Worm (Caenorhabditis elegans) whole organism, L4 larva: ENCODE results near the gene F17C11.2.

Source experiments
- R02D3.7 ChIP-seq: fragments of 150-350 bp; sonication (generic microtip); optimal IDR thresholded peaks from 3 replicates; lab custom pipeline; 2014; ENCODE audit warnings: missing biosample characterization, missing genetic modification characterization
- T20F7.1 ChIP-seq: fragments of 200-800 bp; sonication (Bioruptor generic); optimal IDR thresholded peaks from 2 replicates; lab custom pipeline; 2018; ENCODE audit warnings: mild to moderate bottlenecking, missing genetic modification characterization, missing compliant biosample characterization
- ZK546.5 ChIP-seq, 2 experiments: sonication (generic microtip); optimal IDR thresholded peaks; 2 replicates each; lab custom pipeline; 2017; ENCODE audit warnings: missing biosample characterization in 2 of 2, missing genetic modification characterization in 2 of 2
- egl-27 ChIP-seq: sonication (generic microtip); optimal IDR thresholded peaks from 3 replicates; lab custom pipeline; 2017; ENCODE audit warnings: missing biosample characterization, missing genetic modification reagents, missing genetic modification characterization
- lin-13 ChIP-seq: fragments of 150-350 bp; optimal IDR thresholded peaks from 2 replicates; lab custom pipeline; 2014; ENCODE audit warnings: missing biosample characterization, missing genetic modification reagents, missing genetic modification characterization
- madf-5 ChIP-seq, 2 experiments: fragments of 200-800 bp; sonication (Bioruptor generic); IDR thresholded peaks; 2 replicates each; pipeline ENCODE4 v1.3.6; 2022; ENCODE audit warnings: missing compliant biosample characterization in 2 of 2, missing genetic modification characterization in 2 of 2
- nhr-11 ChIP-seq: fragments of 150-350 bp; optimal IDR thresholded peaks from 2 replicates; lab custom pipeline; 2014; ENCODE audit warnings: missing biosample characterization, missing genetic modification characterization
- nhr-237 ChIP-seq: sonication (generic microtip); optimal IDR thresholded peaks from 2 replicates; lab custom pipeline; 2017; ENCODE audit warnings: missing biosample characterization, missing genetic modification characterization
- nhr-76 ChIP-seq: fragments of 150-350 bp; optimal IDR thresholded peaks from 2 replicates; lab custom pipeline; 2014; ENCODE audit warnings: missing biosample characterization, missing genetic modification characterization
- rbr-2 ChIP-seq: sonication (generic microtip); optimal IDR thresholded peaks from 2 replicates; lab custom pipeline; 2016; ENCODE audit warnings: missing genotype, missing genetic modification characterization, missing compliant biosample characterization
- unc-130 ChIP-seq: sonication (generic microtip); optimal IDR thresholded peaks from 2 replicates; lab custom pipeline; 2016; ENCODE audit warnings: missing genetic modification reagents, missing genetic modification characterization, missing compliant biosample characterization
- unc-39 ChIP-seq: sonication (generic microtip); optimal IDR thresholded peaks from 2 replicates; lab custom pipeline; 2017; ENCODE audit warnings: missing biosample characterization, missing genetic modification characterization
- unc-62 ChIP-seq, 3 experiments: fragments of 150-350 bp in 1 of 3; sonication (generic microtip); optimal IDR thresholded peaks in 2 of 3; peaks in 1 of 3; 1 replicate in 1 of 3; 2 replicates in 2 of 3; lab custom pipeline; 2014 to 2017; ENCODE audit warnings: missing biosample characterization in 3 of 3, missing genetic modification characterization in 3 of 3, missing genetic modification reagents in 3 of 3, missing genotype in 1 of 3
- ztf-7 ChIP-seq: fragments of 150-350 bp; optimal IDR thresholded peaks from 2 replicates; lab custom pipeline; 2014; ENCODE audit warnings: missing biosample characterization, missing genetic modification characterization

- no peak for TF ChIP-seq nhr-237 (tag; lab: Kevin White, UChicago)
- TF ChIP-seq madf-5 (GFP tag; IDR thresholded peaks at IDR 0.05; lab: Robert Waterston, UW), result no peak
- no peak for TF ChIP-seq ZK546.5 (tag; optimal IDR thresholded peaks at IDR 0.05; lab: Kevin White, UChicago)
- no peak for TF ChIP-seq egl-27 (tag; lab: Kevin White, UChicago)
- TF ChIP-seq ztf-7 (tag; lab: Kevin White, UChicago), result no peak
- TF ChIP-seq nhr-76 (tag; lab: Kevin White, UChicago), result no peak
- no peak for TF ChIP-seq unc-39 (tag; lab: Kevin White, UChicago)
- TF ChIP-seq T20F7.1, result no peak
- no peak for TF ChIP-seq lin-13 (GFP tag; lab: Kevin White, UChicago)
- no peak for TF ChIP-seq R02D3.7 (tag; lab: Kevin White, UChicago)
- no peak for TF ChIP-seq rbr-2 (tag; lab: Kevin White, UChicago)
- TF ChIP-seq unc-62 (GFP tag; optimal IDR thresholded peaks at IDR 0.05 in 1 of 2; lab: Kevin White, UChicago), result no peak
- TF ChIP-seq unc-62 (tag; optimal IDR thresholded peaks at IDR 0.05; lab: Kevin White, UChicago), result no peak
- no peak for TF ChIP-seq unc-130 (GFP tag; lab: Kevin White, UChicago)
- TF ChIP-seq nhr-11 (tag; lab: Kevin White, UChicago), result no peak
These were observed 820 bp upstream of the F17C11.2 start for ce11 chrV:10947210-10947609.
